Fruit fly (Drosophila melanogaster): Measurements from ENCODE around the gene Prosalpha2.
A peak's percentile ranks its signal among the peaks of the same experiment; 100 is the strongest.

Prosalpha2 gene

dm6 chr3R:12401672-12402296, 29.3 kb upstream of the Prosalpha2 start, which contains the start of gene DNAlig3 (continued):
- TF ChIP-seq al (GFP tag; IDR thresholded peaks at IDR 0.05) (no peak), CG34224 (GFP tag; IDR thresholded peaks at IDR 0.05; ENCODE audit: partially characterized antibody) (peak; percentile 57), CHES-1-like (GFP tag; optimal IDR thresholded peaks at IDR 0.05) (no peak), p53 (GFP tag; optimal IDR thresholded peaks at IDR 0.05) (no peak), CG6765 (GFP tag; optimal IDR thresholded peaks at IDR 0.05) (no peak), sens (GFP tag) (peak; percentile 32), CG15479 (GFP tag; optimal IDR thresholded peaks at IDR 0.05) (no peak), CG13123 (GFP tag; optimal IDR thresholded peaks at IDR 0.05) (no peak), Hr39 (optimal IDR thresholded peaks at IDR 0.05) (no peak), CG31365 (tag; optimal IDR thresholded peaks at IDR 0.05) (no peak), CG7987 (GFP tag; optimal IDR thresholded peaks at IDR 0.05) (no peak), trh (GFP tag; optimal IDR thresholded peaks at IDR 0.05) (no peak), hb (GFP tag; IDR thresholded peaks at IDR 0.05; ENCODE audit: partially characterized antibody) (0 out of 3 replicates have a peak, but pooled peaks have one; percentile 64), tll (GFP tag; optimal IDR thresholded peaks at IDR 0.05) (peak in 1 of 2 experiments; percentile 62), CG32772 (GFP tag; IDR thresholded peaks at IDR 0.05) (no peak), Bteb2 (GFP tag; optimal IDR thresholded peaks at IDR 0.05) (no peak), chn (GFP tag; optimal IDR thresholded peaks at IDR 0.05) (no peak), CG5245 (GFP tag; optimal IDR thresholded peaks at IDR 0.05) (no peak), Eip74EF (GFP tag; optimal IDR thresholded peaks at IDR 0.05) (no peak), caup (GFP tag; optimal IDR thresholded peaks at IDR 0.05; ENCODE audit: severe bottlenecking) (no peak), Lpt (GFP tag; optimal IDR thresholded peaks at IDR 0.05) (no peak), Sin3A (optimal IDR thresholded peaks at IDR 0.05) (no peak), CG15073 (GFP tag; optimal IDR thresholded peaks at IDR 0.05) (no peak), Hey (tag; optimal IDR thresholded peaks at IDR 0.05) (no peak), CG18262 (tag; optimal IDR thresholded peaks at IDR 0.05) (no peak), CG4730 (GFP tag; IDR thresholded peaks at IDR 0.05) (no peak), CkIIα-i1 (GFP tag; IDR thresholded peaks at IDR 0.05) (no peak), bigmax (GFP tag; optimal IDR thresholded peaks at IDR 0.05) (peak; percentile 8), Sry-β (GFP tag; optimal IDR thresholded peaks at IDR 0.05) (no peak), dysf (GFP tag; IDR thresholded peaks at IDR 0.05) (no peak), CG12659 (GFP tag; optimal IDR thresholded peaks at IDR 0.05) (no peak), CG14710 (tag; optimal IDR thresholded peaks at IDR 0.05) (no peak), CG9876 (GFP tag; optimal IDR thresholded peaks at IDR 0.05) (no peak), CG6175 (GFP tag; IDR thresholded peaks at IDR 0.05) (no peak), dpn (GFP tag; optimal IDR thresholded peaks at IDR 0.05) (no peak), Ada2b (GFP tag; IDR thresholded peaks at IDR 0.05) (no peak), dmrt11E (tag; optimal IDR thresholded peaks at IDR 0.05) (no peak), D19B (GFP tag; optimal IDR thresholded peaks at IDR 0.05) (no peak), CG4820 (GFP tag; optimal IDR thresholded peaks at IDR 0.05) (no peak), CG14965 (GFP tag; optimal IDR thresholded peaks at IDR 0.05; ENCODE audit: borderline replicate concordance) (no peak), sd (tag; optimal IDR thresholded peaks at IDR 0.05) (peak; percentile 29), CG7556 (GFP tag; optimal IDR thresholded peaks at IDR 0.05) (no peak), CG9817 (tag; optimal IDR thresholded peaks at IDR 0.05) (no peak), HmgZ (tag; optimal IDR thresholded peaks at IDR 0.05) (no peak), hkb (optimal IDR thresholded peaks at IDR 0.05) (no peak), hkb (GFP tag; IDR thresholded peaks at IDR 0.05) (no peak), nerfin-2 (GFP tag; IDR thresholded peaks at IDR 0.05; ENCODE audit: partially characterized antibody) (no peak), bowl (GFP tag; IDR thresholded peaks at IDR 0.05) (no peak), CG3281 (GFP tag; optimal IDR thresholded peaks at IDR 0.05) (no peak), pum (GFP tag; optimal IDR thresholded peaks at IDR 0.05) (no peak), BtbVII (GFP tag; optimal IDR thresholded peaks at IDR 0.05) (no peak)

Data from whole organism, embryonic.